Fruit fly (Drosophila melanogaster): ENCODE measurements around the gene CG34155.

CG34155 gene

dm6 chr3R:30570554-30571141 is 10.6 kb upstream of the CG34155 start (continued):
- no peak for TF ChIP-seq sob (GFP tag; IDR thresholded peaks at IDR 0.05)
- TF ChIP-seq TFAM (GFP tag; optimal IDR thresholded peaks at IDR 0.05) = peak; percentile 32
- TF ChIP-seq Atf-2 (GFP tag; optimal IDR thresholded peaks at IDR 0.05) = peak; percentile 36
- TF ChIP-seq fd96Cb (tag; optimal IDR thresholded peaks at IDR 0.05) = peak; percentile 85
- no peak; the same call in 2 of the 3 replicates for TF ChIP-seq CG11560 (tag; IDR thresholded peaks at IDR 0.05)
- peak; percentile 59 for TF ChIP-seq Side (GFP tag; optimal IDR thresholded peaks at IDR 0.05)
- TF ChIP-seq Scr (GFP tag; IDR thresholded peaks at IDR 0.05; ENCODE audit: partially characterized antibody) = no peak
- peak; percentile 79 for TF ChIP-seq CG5180 (GFP tag; optimal IDR thresholded peaks at IDR 0.05)
- TF ChIP-seq ham (GFP tag; IDR thresholded peaks at IDR 0.05) = no peak
- TF ChIP-seq Hr78 (GFP tag; optimal IDR thresholded peaks at IDR 0.05) = peak in 1 of 2 experiments; percentile 66
- 0 out of 2 replicates have a peak, but pooled peaks have one; percentile 13 for TF ChIP-seq wdn (GFP tag; IDR thresholded peaks at IDR 0.05)
- no peak for TF ChIP-seq CG8478 (optimal IDR thresholded peaks at IDR 0.05)
- peak; percentile 63 for TF ChIP-seq CG10654 (GFP tag; optimal IDR thresholded peaks at IDR 0.05)
- peak; percentile 84 for TF ChIP-seq row (GFP tag; IDR thresholded peaks at IDR 0.05)
- no peak for TF ChIP-seq CG30020 (tag; optimal IDR thresholded peaks at IDR 0.05)
- TF ChIP-seq unpg (GFP tag; optimal IDR thresholded peaks at IDR 0.05) = peak; percentile 93
- peak; percentile 71 for TF ChIP-seq CG1024 (GFP tag; IDR thresholded peaks at IDR 0.05)
- TF ChIP-seq CG18619 (GFP tag; optimal IDR thresholded peaks at IDR 0.05) = peak; percentile 45
- no peak for TF ChIP-seq ftz-f1 (GFP tag; optimal IDR thresholded peaks at IDR 0.05)
- TF ChIP-seq nau (GFP tag; optimal IDR thresholded peaks at IDR 0.05) = no peak
- peak; percentile 24 for TF ChIP-seq btn (GFP tag; optimal IDR thresholded peaks at IDR 0.05)
- no peak for TF ChIP-seq CG6765 (GFP tag; optimal IDR thresholded peaks at IDR 0.05)
- peak; percentile 47 for TF ChIP-seq CG1792 (GFP tag; optimal IDR thresholded peaks at IDR 0.05)
- TF ChIP-seq CG1647 (GFP tag; optimal IDR thresholded peaks at IDR 0.05) = peak; percentile 18
- peak; percentile 68 for TF ChIP-seq CG12942 (GFP tag; optimal IDR thresholded peaks at IDR 0.05)
- no peak for TF ChIP-seq CG7745 (tag; optimal IDR thresholded peaks at IDR 0.05)
- peak; percentile 36 for TF ChIP-seq gcm2 (GFP tag; optimal IDR thresholded peaks at IDR 0.05)
- peak; percentile 73 for TF ChIP-seq H2.0 (GFP tag; IDR thresholded peaks at IDR 0.05)
- peak; percentile 71 for TF ChIP-seq CG1602 (GFP tag; optimal IDR thresholded peaks at IDR 0.05)
- no peak for TF ChIP-seq Elba2 (GFP tag; optimal IDR thresholded peaks at IDR 0.05)
- no peak for TF ChIP-seq aop (GFP tag; IDR thresholded peaks at IDR 0.05)
- TF ChIP-seq Ssrp (tag; optimal IDR thresholded peaks at IDR 0.05) = peak; percentile 84
- peak; percentile 83 for TF ChIP-seq tap (tag; optimal IDR thresholded peaks at IDR 0.05)
- TF ChIP-seq CG7357 (GFP tag; IDR thresholded peaks at IDR 0.05) = peak; percentile 56; the same call in 1 of the 3 replicates
- peak; percentile 61 for TF ChIP-seq org-1 (GFP tag; optimal IDR thresholded peaks at IDR 0.05)
- peak; percentile 68 for TF ChIP-seq pum (GFP tag; optimal IDR thresholded peaks at IDR 0.05)
- TF ChIP-seq tio (GFP tag; optimal IDR thresholded peaks at IDR 0.05) = peak; percentile 34
- TF ChIP-seq lola (GFP tag; optimal IDR thresholded peaks at IDR 0.05) = peak in 1 of 3 experiments; percentile 80
- no peak for TF ChIP-seq pita (GFP tag; optimal IDR thresholded peaks at IDR 0.05)
- peak; percentile 91 for TF ChIP-seq gem (tag; optimal IDR thresholded peaks at IDR 0.05)
- TF ChIP-seq CG1233 (GFP tag; optimal IDR thresholded peaks at IDR 0.05) = peak; percentile 70
- no peak for TF ChIP-seq grn (GFP tag; optimal IDR thresholded peaks at IDR 0.05)
- TF ChIP-seq cas (GFP tag; IDR thresholded peaks at IDR 0.05) = 0 out of 2 replicates have a peak, but pooled peaks have one; percentile 8
- no peak for TF ChIP-seq fd102C (GFP tag; optimal IDR thresholded peaks at IDR 0.05)
- 0 out of 2 replicates have a peak, but pooled peaks have one; percentile 31 for TF ChIP-seq dan (GFP tag; IDR thresholded peaks at IDR 0.05)
- TF ChIP-seq CG1832 (GFP tag; optimal IDR thresholded peaks at IDR 0.05) = no peak
- TF ChIP-seq Xrp1 (GFP tag; IDR thresholded peaks at IDR 0.05) = peak; percentile 87
- TF ChIP-seq seq (GFP tag; IDR thresholded peaks at IDR 0.05) = peak; percentile 60
- TF ChIP-seq CG15601 (tag; optimal IDR thresholded peaks at IDR 0.05) = peak; percentile 82
- TF ChIP-seq CG7372 (GFP tag; IDR thresholded peaks at IDR 0.05) = peak; percentile 59

All from whole organism, embryonic.